Worm (Caenorhabditis elegans): ENCODE data around the gene zig-3.

zig-3 gene

DNA sequence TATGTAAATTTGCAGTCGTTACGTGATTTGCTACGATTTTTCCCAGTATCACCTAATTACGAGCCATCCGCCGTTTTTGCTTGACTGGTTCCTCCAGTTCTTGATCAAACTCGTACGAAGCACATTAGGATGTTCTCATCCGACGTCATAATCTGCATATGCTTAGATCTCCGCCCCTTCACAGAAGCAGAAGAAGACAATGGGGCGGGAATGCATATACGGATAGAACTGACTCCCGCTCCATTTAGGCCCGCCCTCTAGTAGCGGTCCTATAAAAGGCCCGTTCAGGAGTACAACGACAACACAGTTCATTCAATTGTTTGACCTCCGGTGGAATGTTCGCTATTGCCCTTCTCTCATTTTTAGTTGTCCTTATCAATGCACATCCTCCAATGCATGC lies 5.4 kb upstream of the zig-3 start, which contains the start of gene zig-4 (continued):
- TF ChIP-seq let-607 (tag; optimal IDR thresholded peaks at IDR 0.05) = no peak
- TF ChIP-seq pha-4 (tag; optimal IDR thresholded peaks at IDR 0.05) = no peak

ce11 chrX:7932453-7932852 lies 1.9 kb downstream of the zig-3 start:
- TF ChIP-seq akir-1 (GFP tag; optimal IDR thresholded peaks at IDR 0.05) (no peak), tbx-9 (tag; optimal IDR thresholded peaks at IDR 0.05; ENCODE audit: borderline replicate concordance) (no peak), athp-1 (tag; optimal IDR thresholded peaks at IDR 0.05) (no peak), lsl-1 (GFP tag; optimal IDR thresholded peaks at IDR 0.05) (no peak), atf-7 (tag; optimal IDR thresholded peaks at IDR 0.05) (no peak), ceh-58 (GFP tag; IDR thresholded peaks at IDR 0.05) (no peak), lin-54 (GFP tag; optimal IDR thresholded peaks at IDR 0.05) (no peak), B0261.1 (tag; optimal IDR thresholded peaks at IDR 0.05) (no peak), Y53F4B.3 (GFP tag; IDR thresholded peaks at IDR 0.05) (no peak), bed-1 (GFP tag; IDR thresholded peaks at IDR 0.05) (no peak), gei-17 (GFP tag; optimal IDR thresholded peaks at IDR 0.05) (no peak), B0019.2 (GFP tag; conservative IDR thresholded peaks at IDR 0.05) (no peak), lir-1 (GFP tag; conservative IDR thresholded peaks at IDR 0.05) (no peak), ceh-79 (tag; optimal IDR thresholded peaks at IDR 0.05) (no peak), hmg-20 (GFP tag; IDR thresholded peaks at IDR 0.05) (no peak)

- no peak for TF ChIP-seq K12H6.12 (tag; optimal IDR thresholded peaks at IDR 0.05)
- no peak for TF ChIP-seq madf-6 (GFP tag; IDR thresholded peaks at IDR 0.05)
- no peak for TF ChIP-seq nhr-120 (GFP tag; IDR thresholded peaks at IDR 0.05)
- no peak for TF ChIP-seq egrh-3 (GFP tag; IDR thresholded peaks at IDR 0.05)
- TF ChIP-seq rpc-1 (optimal IDR thresholded peaks at IDR 0.05) = no peak
- no peak for TF ChIP-seq rpc-1 (tag; optimal IDR thresholded peaks at IDR 0.05)
- TF ChIP-seq mxl-1 (tag; optimal IDR thresholded peaks at IDR 0.05) = no peak
- TF ChIP-seq aptf-2 (GFP tag; conservative IDR thresholded peaks at IDR 0.05) = no peak
- TF ChIP-seq T26A5.8 (tag; optimal IDR thresholded peaks at IDR 0.05) = no peak
- TF ChIP-seq dpff-1 (tag; optimal IDR thresholded peaks at IDR 0.05) = no peak
- TF ChIP-seq madf-8 (GFP tag; conservative IDR thresholded peaks at IDR 0.05) = no peak
- no peak for TF ChIP-seq dpl-1 (GFP tag; optimal IDR thresholded peaks at IDR 0.05)
- no peak for TF ChIP-seq nhr-80 (tag; optimal IDR thresholded peaks at IDR 0.05)
- TF ChIP-seq efl-1 (GFP tag; optimal IDR thresholded peaks at IDR 0.05) = no peak
- TF ChIP-seq xnd-1 (tag; optimal IDR thresholded peaks at IDR 0.05) = no peak
- TF ChIP-seq hlh-26 (GFP tag; conservative IDR thresholded peaks at IDR 0.05) = no peak
- TF ChIP-seq athp-1 (tag; optimal IDR thresholded peaks at IDR 0.05) = no peak
- TF ChIP-seq him-1 (tag; optimal IDR thresholded peaks at IDR 0.05) = no peak
Measured at ce11 chrX:7942675-7943074, 12.1 kb downstream of the zig-3 start.

DNA sequence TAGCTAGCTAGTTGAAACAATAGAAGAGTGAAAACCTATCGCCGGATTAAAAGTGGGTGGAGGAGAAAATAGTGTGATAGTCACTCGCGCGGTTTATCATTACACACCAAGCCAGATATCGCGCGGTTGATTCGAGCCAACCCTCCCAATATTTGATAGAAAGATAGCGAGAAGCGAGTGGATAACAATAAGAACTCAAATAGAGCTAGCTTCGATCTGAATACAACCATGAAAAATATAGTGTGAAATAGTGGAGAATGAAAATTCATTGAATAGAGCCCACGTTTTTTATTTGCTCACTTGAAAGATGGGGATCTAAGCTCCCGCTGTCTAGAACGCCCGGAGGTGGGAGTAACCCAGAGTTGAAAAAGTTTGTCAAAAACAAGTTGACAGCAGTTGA lies 14.4 kb downstream of the zig-3 start, which contains the start of gene tnt-3:
Gene tnt-3 (minus strand): TSS at position 101 of the 400 bp plus-strand sequence.
- TF ChIP-seq nfya-1 (tag; optimal IDR thresholded peaks at IDR 0.05; ENCODE audit: borderline replicate concordance, insufficient read depth) (no peak), Y53F4B.3 (GFP tag; IDR thresholded peaks at IDR 0.05) (no peak), ceh-40 (GFP tag; IDR thresholded peaks at IDR 0.05) (no peak), lin-40 (tag; optimal IDR thresholded peaks at IDR 0.05) (no peak), nfya-2 (GFP tag; IDR thresholded peaks at IDR 0.05) (no peak), dpl-1 (GFP tag; optimal IDR thresholded peaks at IDR 0.05) (no peak), F33H1.4 (GFP tag; IDR thresholded peaks at IDR 0.05) (no peak), C06A6.2 (GFP tag; conservative IDR thresholded peaks at IDR 0.05) (no peak), K12H6.12 (tag; optimal IDR thresholded peaks at IDR 0.05) (no peak), athp-1 (tag; optimal IDR thresholded peaks at IDR 0.05) (no peak), ets-4 (GFP tag; optimal IDR thresholded peaks at IDR 0.05) (no peak), ztf-3 (GFP tag; optimal IDR thresholded peaks at IDR 0.05) (no peak), unc-130 (GFP tag; optimal IDR thresholded peaks at IDR 0.05) (no peak), egrh-3 (GFP tag; IDR thresholded peaks at IDR 0.05) (no peak), tbp1 (GFP tag; optimal IDR thresholded peaks at IDR 0.05) (no peak), bed-1 (GFP tag; IDR thresholded peaks at IDR 0.05) (no peak), hmg-1.2 (GFP tag; IDR thresholded peaks at IDR 0.05) (no peak), let-526 (GFP tag; IDR thresholded peaks at IDR 0.05) (no peak), hsf-1 (GFP tag; IDR thresholded peaks at IDR 0.05) (no peak)

Data from whole organism, young adult.